Fruit fly (Drosophila melanogaster): ENCODE results near the gene Snoo.

Snoo gene

DNA sequence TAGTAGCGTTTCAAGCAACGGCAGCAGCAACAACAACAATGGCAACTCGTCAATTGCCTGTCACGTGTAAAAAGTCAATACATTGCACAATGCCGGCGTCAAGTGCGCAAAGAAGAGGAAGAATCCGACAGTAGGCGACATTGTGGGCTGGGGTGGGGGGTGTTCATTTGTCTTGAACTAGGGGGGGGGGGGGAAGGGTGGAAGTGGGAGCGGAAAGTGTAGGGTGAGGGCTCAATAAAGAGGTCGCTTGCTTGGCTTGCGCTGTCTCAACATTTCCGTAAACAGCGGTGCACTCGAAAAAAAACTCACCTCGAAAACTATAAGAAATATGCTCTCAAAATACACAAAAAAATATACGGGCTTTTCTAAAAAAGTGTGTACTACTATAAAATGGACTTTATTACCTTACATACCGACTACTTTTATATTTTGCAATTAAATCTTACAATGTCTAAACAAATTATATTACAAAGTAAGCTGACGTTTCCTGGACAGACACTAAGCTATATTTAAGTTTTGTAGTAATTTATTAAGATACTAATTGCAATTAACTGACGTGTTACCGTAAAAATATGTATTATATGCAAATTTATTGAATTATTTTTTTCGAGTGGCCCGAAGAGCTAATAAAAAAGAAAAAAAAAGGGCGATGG lies 18.1 kb downstream of the Snoo start (continued):
- TF ChIP-seq CG17912 (GFP tag; optimal IDR thresholded peaks at IDR 0.05) (no peak), insv (GFP tag; optimal IDR thresholded peaks at IDR 0.05) (no peak), CG11696 (GFP tag; IDR thresholded peaks at IDR 0.05) (no peak), mld (GFP tag; IDR thresholded peaks at IDR 0.05; ENCODE audit: partially characterized antibody) (no peak), Stat92E (GFP tag; optimal IDR thresholded peaks at IDR 0.05) (no peak), hbn (GFP tag; IDR thresholded peaks at IDR 0.05; ENCODE audit: partially characterized antibody) (no peak), her (GFP tag; optimal IDR thresholded peaks at IDR 0.05) (no peak), croc (GFP tag; conservative IDR thresholded peaks at IDR 0.05) (no peak; the same call in 2 of the 3 replicates), inv (GFP tag; IDR thresholded peaks at IDR 0.05; ENCODE audit: partially characterized antibody) (no peak), D19B (GFP tag; optimal IDR thresholded peaks at IDR 0.05) (no peak), pnt (GFP tag; optimal IDR thresholded peaks at IDR 0.05) (no peak), Ptx1 (GFP tag; IDR thresholded peaks at IDR 0.05) (no peak), D (optimal IDR thresholded peaks at IDR 0.05) (no peak), D (GFP tag; optimal IDR thresholded peaks at IDR 0.05) (peak; percentile 33), Myb (GFP tag; optimal IDR thresholded peaks at IDR 0.05) (no peak), jumu (GFP tag; optimal IDR thresholded peaks at IDR 0.05) (no peak), Hey (tag; optimal IDR thresholded peaks at IDR 0.05) (no peak), CG32532 (GFP tag; IDR thresholded peaks at IDR 0.05) (no peak), CG10147 (GFP tag; optimal IDR thresholded peaks at IDR 0.05) (no peak), Dip3 (GFP tag; optimal IDR thresholded peaks at IDR 0.05) (no peak), sna (GFP tag; IDR thresholded peaks at IDR 0.05; ENCODE audit: partially characterized antibody) (no peak), CG1529 (GFP tag; optimal IDR thresholded peaks at IDR 0.05) (no peak), CG8924 (tag; optimal IDR thresholded peaks at IDR 0.05) (peak; percentile 5), Awh (GFP tag; IDR thresholded peaks at IDR 0.05) (no peak), chif (GFP tag; optimal IDR thresholded peaks at IDR 0.05) (no peak), vvl (GFP tag; IDR thresholded peaks at IDR 0.05) (no peak), CG32772 (GFP tag; IDR thresholded peaks at IDR 0.05) (peak; percentile 13; the same call in 1 of the 2 replicates), Mad (GFP tag; optimal IDR thresholded peaks at IDR 0.05) (no peak), gro (GFP tag; optimal IDR thresholded peaks at IDR 0.05) (no peak), B-H1 (GFP tag; IDR thresholded peaks at IDR 0.05) (peak; percentile 14; the same call in 1 of the 3 replicates), ato (GFP tag; IDR thresholded peaks at IDR 0.05; ENCODE audit: partially characterized antibody) (no peak), sens-2 (GFP tag; IDR thresholded peaks at IDR 0.05) (no peak), CG33213 (GFP tag; optimal IDR thresholded peaks at IDR 0.05) (no peak), Dek (tag; optimal IDR thresholded peaks at IDR 0.05) (no peak), Sox100B (GFP tag; optimal IDR thresholded peaks at IDR 0.05) (peak; percentile 58), CG7928 (GFP tag; optimal IDR thresholded peaks at IDR 0.05) (no peak), CG4282 (GFP tag; optimal IDR thresholded peaks at IDR 0.05) (no peak), hb (GFP tag; IDR thresholded peaks at IDR 0.05; ENCODE audit: partially characterized antibody) (no peak), CG15514 (GFP tag; optimal IDR thresholded peaks at IDR 0.05) (no peak), fd64A (GFP tag; optimal IDR thresholded peaks at IDR 0.05) (no peak), Hand (GFP tag; optimal IDR thresholded peaks at IDR 0.05) (no peak), wor (GFP tag; IDR thresholded peaks at IDR 0.05) (no peak), Nf-YC (tag; optimal IDR thresholded peaks at IDR 0.05) (no peak), crc (GFP tag; optimal IDR thresholded peaks at IDR 0.05) (no peak), CG4617 (GFP tag; optimal IDR thresholded peaks at IDR 0.05; ENCODE audit: borderline replicate concordance) (no peak), org-1 (GFP tag; optimal IDR thresholded peaks at IDR 0.05) (peak; percentile 19), BEAF-32 (GFP tag; optimal IDR thresholded peaks at IDR 0.05) (no peak), chn (GFP tag; optimal IDR thresholded peaks at IDR 0.05) (no peak), pb (GFP tag; optimal IDR thresholded peaks at IDR 0.05) (no peak), CG2678 (tag; optimal IDR thresholded peaks at IDR 0.05) (peak; percentile 58)

Measured in whole organism, embryonic.